Worm (Caenorhabditis elegans) whole organism, L4 larva: Measurements from ENCODE around the gene dsl-5.

Source experiments
- F10B5.3 ChIP-seq: sonication (generic microtip); optimal IDR thresholded peaks from 2 replicates; lab custom pipeline; 2016; ENCODE audit warnings: mild to moderate bottlenecking, missing genetic modification characterization, missing compliant biosample characterization
- Y5F2A.4 ChIP-seq: fragments of 200-800 bp; sonication (Bioruptor generic); optimal IDR thresholded peaks from 2 replicates; lab custom pipeline; 2018; ENCODE audit warnings: mild to moderate bottlenecking, missing genetic modification characterization, missing compliant biosample characterization
- ZK337.2 ChIP-seq: fragments of 200-800 bp; sonication (Bioruptor generic); IDR thresholded peaks from 2 replicates; pipeline ENCODE4 v1.3.6; 2022; ENCODE audit warnings: missing genetic modification reagents, missing genetic modification characterization, missing compliant biosample characterization
- aha-1 ChIP-seq: fragments of 150-350 bp; peaks from one replicate; lab custom pipeline; 2014; ENCODE audit warnings: missing biosample characterization, missing genetic modification characterization
- arid-1 ChIP-seq: fragments of 200-800 bp; sonication (Bioruptor generic); conservative IDR thresholded peaks from 2 replicates; pipeline ENCODE4 v1.3.6; 2022; ENCODE audit warnings: missing genetic modification reagents, missing genetic modification characterization, missing compliant biosample characterization
- cey-2 ChIP-seq: sonication (generic microtip); optimal IDR thresholded peaks from 3 replicates; lab custom pipeline; 2017; ENCODE audit warnings: missing genetic modification characterization, mild to moderate bottlenecking, missing compliant biosample characterization, antibody characterized with exemption, borderline replicate concordance; ENCODE audit not compliant: insufficient read depth
- daf-16 ChIP-seq, 3 experiments: sonication (generic microtip); optimal IDR thresholded peaks; 2 replicates each; lab custom pipeline; 2016 to 2017; ENCODE audit warnings: missing genetic modification characterization in 3 of 3, missing genetic modification reagents in 3 of 3, mild to moderate bottlenecking in 2 of 3, missing compliant biosample characterization in 2 of 3, missing biosample characterization in 1 of 3, moderate library complexity in 1 of 3
- dmd-6 ChIP-seq: fragments of 200-800 bp; sonication (Bioruptor generic); IDR thresholded peaks from 2 replicates; pipeline ENCODE4 v1.3.6; 2022; ENCODE audit warnings: missing genetic modification reagents, missing genetic modification characterization, missing compliant biosample characterization
- dmd-9 ChIP-seq: fragments of 200-800 bp; sonication (Bioruptor generic); IDR thresholded peaks from 2 replicates; pipeline ENCODE4 v1.3.6; 2022; ENCODE audit warnings: missing genetic modification reagents, missing genetic modification characterization, missing compliant biosample characterization
- dve-1 ChIP-seq: sonication (generic microtip); optimal IDR thresholded peaks from 2 replicates; lab custom pipeline; 2017; ENCODE audit warnings: antibody characterized with exemption, mild to moderate bottlenecking, missing genetic modification characterization, missing compliant biosample characterization; ENCODE audit not compliant: insufficient read depth
- fkh-10 ChIP-seq: fragments of 150-350 bp; optimal IDR thresholded peaks from 2 replicates; lab custom pipeline; 2014; ENCODE audit warnings: missing biosample characterization, missing genetic modification reagents, missing genetic modification characterization
- hlh-11 ChIP-seq: fragments of 200-800 bp; sonication (Bioruptor generic); optimal IDR thresholded peaks from 2 replicates; lab custom pipeline; 2018; ENCODE audit warnings: mild to moderate bottlenecking, missing genetic modification characterization, missing compliant biosample characterization
- hlh-30 ChIP-seq: sonication (generic microtip); optimal IDR thresholded peaks from 2 replicates; lab custom pipeline; 2017; ENCODE audit warnings: antibody characterized with exemption, mild to moderate bottlenecking, missing genetic modification characterization, missing compliant biosample characterization; ENCODE audit not compliant: insufficient read depth
- lsy-2 ChIP-seq, 2 experiments: fragments of 150-350 bp in 1 of 2; sonication (generic microtip) in 1 of 2; optimal IDR thresholded peaks; 2 replicates each; lab custom pipeline; 2014 to 2017; ENCODE audit warnings: missing biosample characterization in 2 of 2, missing genetic modification characterization in 2 of 2
- madf-5 ChIP-seq, 2 experiments: fragments of 200-800 bp; sonication (Bioruptor generic); IDR thresholded peaks; 2 replicates each; pipeline ENCODE4 v1.3.6; 2022; ENCODE audit warnings: missing compliant biosample characterization in 2 of 2, missing genetic modification characterization in 2 of 2
- nhr-237 ChIP-seq: sonication (generic microtip); optimal IDR thresholded peaks from 2 replicates; lab custom pipeline; 2017; ENCODE audit warnings: missing biosample characterization, missing genetic modification characterization
- nhr-28 ChIP-seq: fragments of 150-350 bp; optimal IDR thresholded peaks from 2 replicates; lab custom pipeline; 2014; ENCODE audit warnings: missing biosample characterization, missing genetic modification characterization
- nhr-42 ChIP-seq: fragments of 200-800 bp; sonication (Bioruptor generic); IDR thresholded peaks from 2 replicates; pipeline ENCODE4 v1.3.6; 2022; ENCODE audit warnings: missing genetic modification characterization, missing compliant biosample characterization
- pha-4 ChIP-seq, 2 experiments: fragments of 150-350 bp in 1 of 2; fragments of 200-800 bp in 1 of 2; sonication (Bioruptor generic) in 1 of 2; IDR thresholded peaks in 1 of 2; optimal IDR thresholded peaks in 1 of 2; 2 replicates each; pipeline versions ENCODE4 v1.3.6 to Lab custom; 2014 to 2022; ENCODE audit warnings: missing genetic modification characterization in 2 of 2, missing genetic modification reagents in 2 of 2, missing biosample characterization in 1 of 2, missing compliant biosample characterization in 1 of 2
- php-3 ChIP-seq: fragments of 200-800 bp; sonication (Bioruptor generic); IDR thresholded peaks from 2 replicates; pipeline ENCODE4 v1.3.6; 2022; ENCODE audit warnings: missing genetic modification reagents, missing genetic modification characterization, missing compliant biosample characterization
- pqm-1 ChIP-seq: sonication (generic microtip); optimal IDR thresholded peaks from 2 replicates; lab custom pipeline; 2017; ENCODE audit warnings: missing biosample characterization, missing genetic modification characterization
- saeg-2 ChIP-seq: fragments of 200-800 bp; sonication (Bioruptor generic); IDR thresholded peaks from 2 replicates; pipeline ENCODE4 v1.3.6; 2022; ENCODE audit warnings: missing genetic modification reagents, missing genetic modification characterization, missing compliant biosample characterization
- set-16 ChIP-seq: fragments of 200-800 bp; sonication (Bioruptor generic); IDR thresholded peaks from 2 replicates; pipeline ENCODE4 v1.3.6; 2022; ENCODE audit warnings: missing genetic modification reagents, missing genetic modification characterization, missing compliant biosample characterization
- skn-1 ChIP-seq: fragments of 150-350 bp; optimal IDR thresholded peaks from 2 replicates; lab custom pipeline; 2014; ENCODE audit warnings: missing biosample characterization, missing genetic modification characterization
- spr-3 ChIP-seq: fragments of 200-800 bp; sonication (Bioruptor generic); optimal IDR thresholded peaks from 2 replicates; lab custom pipeline; 2018; ENCODE audit warnings: mild to moderate bottlenecking, missing genetic modification characterization, missing compliant biosample characterization
- tra-1 ChIP-seq: fragments of 200-800 bp; sonication (Bioruptor generic); IDR thresholded peaks from 2 replicates; pipeline ENCODE4 v1.3.6; 2022; ENCODE audit warnings: missing genetic modification reagents, missing genetic modification characterization, missing compliant biosample characterization
- unc-62 ChIP-seq, 3 experiments: fragments of 150-350 bp in 1 of 3; sonication (generic microtip); optimal IDR thresholded peaks in 2 of 3; peaks in 1 of 3; 1 replicate in 1 of 3; 2 replicates in 2 of 3; lab custom pipeline; 2014 to 2017; ENCODE audit warnings: missing biosample characterization in 3 of 3, missing genetic modification characterization in 3 of 3, missing genetic modification reagents in 3 of 3, missing genotype in 1 of 3
- zfp-2 ChIP-seq: sonication (generic microtip); optimal IDR thresholded peaks from 2 replicates; lab custom pipeline; 2016; ENCODE audit warnings: mild to moderate bottlenecking, missing genetic modification characterization, missing compliant biosample characterization

The dsl-5 gene

DNA sequence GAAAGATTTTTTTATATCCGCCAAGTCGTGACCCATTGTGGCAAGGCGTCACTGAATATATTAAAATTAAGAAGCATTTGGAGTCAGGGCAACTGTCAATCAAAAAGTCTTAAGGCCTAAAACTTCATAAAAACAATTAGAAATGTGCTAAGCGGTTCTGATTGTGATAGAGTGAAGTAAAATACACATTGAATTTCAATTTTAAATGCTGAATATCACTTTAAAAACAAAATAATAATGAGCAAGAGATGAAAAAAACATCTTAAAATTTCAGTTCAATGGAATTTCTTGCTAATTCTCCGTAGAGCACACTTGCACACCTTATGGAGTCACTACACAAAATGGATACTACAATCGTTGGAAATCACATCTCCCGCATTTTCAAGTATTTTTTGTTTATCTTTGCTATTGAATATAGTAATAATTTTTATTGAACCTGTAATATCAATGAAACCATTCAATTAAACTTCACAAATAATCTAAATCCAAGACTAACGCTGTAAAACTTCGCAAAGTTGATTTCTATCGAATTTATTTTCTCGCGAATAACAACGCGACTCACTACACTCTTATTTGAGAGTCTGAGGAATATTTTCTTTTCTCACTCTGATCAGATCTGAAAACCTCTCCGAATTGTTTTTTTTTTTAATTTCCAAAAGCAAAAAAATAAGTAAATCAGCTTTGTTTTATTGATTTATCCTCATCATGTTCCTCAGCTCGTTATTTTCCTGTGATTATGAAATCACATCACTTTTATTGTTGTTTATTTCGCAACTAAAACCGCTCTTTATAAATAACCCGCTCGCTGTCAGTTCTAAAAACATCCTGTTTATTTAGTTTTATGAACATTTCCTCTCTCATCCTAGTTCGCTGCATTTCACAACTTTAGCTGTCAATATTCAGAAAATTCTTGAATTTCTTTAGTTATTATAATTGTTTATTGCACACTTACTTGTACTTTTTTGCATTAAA lies 14.9 kb upstream of the dsl-5 start, which contains the start of gene mars-1 (continued):
- TF ChIP-seq madf-5 (GFP tag; IDR thresholded peaks at IDR 0.05; lab: Robert Waterston, UW), result no peak

DNA sequence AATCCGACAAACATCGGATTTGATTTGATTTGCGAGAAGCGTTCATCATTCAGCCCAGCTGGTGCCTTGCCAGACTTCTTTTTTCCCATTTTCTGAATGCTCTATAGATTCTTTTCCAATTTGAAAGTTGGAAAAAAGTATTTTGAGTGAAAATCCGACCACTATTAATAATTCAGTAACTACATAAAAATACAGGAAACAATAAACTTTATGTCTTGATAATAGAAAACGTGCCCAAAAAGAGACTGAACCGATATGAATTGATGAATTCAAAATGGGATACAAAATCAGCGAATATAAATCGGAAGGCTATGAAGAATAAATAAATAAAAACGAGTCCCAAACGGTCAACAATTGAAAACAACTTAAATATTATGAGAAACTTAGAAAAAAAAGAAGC lies 10.9 kb upstream of the dsl-5 start, which contains the start of gene F58B3.4:
TSS of gene F58B3.4 (minus strand) at position 101 of the 400 bp plus-strand sequence.
- TF ChIP-seq set-16 (GFP tag; lab: Robert Waterston, UW) (no peak), dmd-9 (GFP tag; lab: Robert Waterston, UW) (no peak), nhr-42 (GFP tag; lab: Robert Waterston, UW) (no peak), pha-4 (GFP tag; IDR thresholded peaks at IDR 0.05; lab: Robert Waterston, UW) (no peak), pha-4 (tag; optimal IDR thresholded peaks at IDR 0.05; lab: Kevin White, UChicago) (no peak), nhr-237 (no peak), cey-2 (tag; lab: Kevin White, UChicago) (no peak), tra-1 (GFP tag; lab: Robert Waterston, UW) (no peak)

DNA sequence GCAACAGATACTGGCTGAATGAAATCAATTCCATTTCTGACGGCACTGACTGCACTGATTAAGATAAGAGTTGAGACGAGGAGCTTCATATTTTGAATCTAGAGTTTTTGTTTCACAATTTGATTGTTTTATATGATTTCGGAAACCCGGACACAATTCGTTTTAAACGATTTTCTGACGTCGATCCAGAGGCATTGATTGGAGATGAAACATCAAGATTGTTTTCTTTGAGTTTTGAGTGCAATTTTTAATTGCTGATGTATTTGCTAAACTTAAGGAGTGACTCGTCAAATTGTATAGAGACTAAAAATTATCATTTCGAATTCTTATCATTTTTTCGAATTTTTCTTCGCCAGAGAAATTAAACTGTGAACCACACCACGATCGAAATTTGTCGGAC lies 7.0 kb upstream of the dsl-5 start, which contains the start of gene lys-6:
TSS of gene lys-6 (minus strand) at position 101 of the 400 bp plus-strand sequence.
- TF ChIP-seq unc-62 (GFP tag; optimal IDR thresholded peaks at IDR 0.05 in 1 of 2; lab: Kevin White, UChicago) (no peak), unc-62 (tag; optimal IDR thresholded peaks at IDR 0.05; lab: Kevin White, UChicago) (no peak), spr-3 (GFP tag; lab: Kevin White, UChicago) (no peak), arid-1 (GFP tag; lab: Robert Waterston, UW) (no peak)

DNA sequence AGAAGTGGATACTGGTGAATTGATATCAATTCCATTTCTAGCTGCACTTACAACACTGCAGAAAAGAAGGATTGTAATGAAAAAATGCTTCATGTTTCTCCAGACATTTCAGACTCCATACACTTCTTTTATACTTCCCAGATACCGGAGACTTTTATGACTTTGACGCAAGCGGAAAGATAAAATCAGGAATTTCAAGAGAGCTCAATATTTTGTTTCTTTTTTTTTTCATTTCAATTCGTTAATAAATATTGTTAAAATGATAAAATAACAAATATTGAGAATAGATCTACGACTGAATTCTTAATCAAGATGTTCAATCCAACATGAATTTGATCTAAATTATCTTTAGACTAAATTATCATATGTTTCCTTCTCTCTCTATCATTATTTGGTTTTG lies 4.7 kb upstream of the dsl-5 start, which contains the start of gene lys-5:
TSS of gene lys-5 (minus strand) at position 101 of the 400 bp plus-strand sequence.
- TF ChIP-seq zfp-2 (tag; lab: Kevin White, UChicago), result no peak
- TF ChIP-seq aha-1 (tag; lab: Kevin White, UChicago), result peak; percentile 41
- no peak for TF ChIP-seq Y5F2A.4 (GFP tag; lab: Kevin White, UChicago)
- TF ChIP-seq skn-1 (tag; lab: Kevin White, UChicago), result no peak
- no peak for TF ChIP-seq ZK337.2
- no peak for TF ChIP-seq php-3
- TF ChIP-seq, all 104 proteins: peak for 1

DNA sequence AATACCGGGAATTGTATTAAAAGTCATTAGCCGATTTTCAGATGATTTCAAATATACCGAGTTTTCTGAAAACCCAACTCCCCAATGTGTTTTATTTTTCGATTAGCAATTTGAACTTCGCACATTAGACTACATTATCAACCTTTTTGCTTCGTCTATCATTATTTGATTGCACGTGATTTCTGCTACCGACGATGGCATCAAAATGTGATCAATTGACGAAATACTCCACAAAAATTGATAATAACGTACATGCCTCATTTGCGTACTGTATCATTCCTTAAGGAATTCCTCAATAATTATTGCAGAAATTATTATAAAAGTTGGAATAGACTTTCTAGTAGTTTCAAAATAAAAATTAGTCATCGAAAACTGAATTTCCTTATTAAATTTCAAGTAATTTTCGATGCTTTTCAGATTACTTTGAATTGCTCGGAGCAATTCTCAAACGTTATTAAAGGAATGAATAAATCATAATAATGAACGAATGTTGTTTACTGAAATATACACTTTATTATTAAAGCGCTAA lies 3.0 kb upstream of the dsl-5 start:
- no peak for TF ChIP-seq saeg-2 (GFP tag; lab: Robert Waterston, UW)
- TF ChIP-seq fkh-10 (GFP tag; lab: Kevin White, UChicago), result no peak
- peak; percentile 59 for TF ChIP-seq hlh-11 (tag; lab: Kevin White, UChicago)
- TF ChIP-seq F10B5.3 (tag; lab: Kevin White, UChicago), result no peak
- TF ChIP-seq madf-5 (GFP tag; IDR thresholded peaks at IDR 0.05; lab: Robert Waterston, UW), result no peak
- peak; percentile 74 for TF ChIP-seq aha-1 (tag; lab: Kevin White, UChicago)
- TF ChIP-seq nhr-28, result peak; percentile 61
- TF ChIP-seq dve-1 (tag; lab: Kevin White, UChicago), result peak; percentile 67
- TF ChIP-seq pqm-1, result peak; percentile 65
- no peak for TF ChIP-seq lsy-2 (tag; optimal IDR thresholded peaks at IDR 0.05; lab: Kevin White, UChicago)
- TF ChIP-seq hlh-30 (tag; lab: Kevin White, UChicago), result peak; percentile 32
- TF ChIP-seq dmd-6 (GFP tag; lab: Robert Waterston, UW), result peak; percentile 70
- TF ChIP-seq daf-16 (GFP tag; optimal IDR thresholded peaks at IDR 0.05; lab: Kevin White, UChicago), result no peak
- TF ChIP-seq daf-16 (tag; optimal IDR thresholded peaks at IDR 0.05; lab: Kevin White, UChicago), result peak; percentile 37
- peak in 1 of 2 experiments; percentile 88 for TF ChIP-seq unc-62 (GFP tag; optimal IDR thresholded peaks at IDR 0.05 in 1 of 2; lab: Kevin White, UChicago)
- no peak for TF ChIP-seq unc-62 (tag; optimal IDR thresholded peaks at IDR 0.05; lab: Kevin White, UChicago)
- no peak for TF ChIP-seq php-3
